Worm (Caenorhabditis elegans) whole organism, L1 larva: Measurements from ENCODE around the gene dod-21.

ENCODE experiments used
- hlh-17 ChIP-seq: fragments of 200-800 bp; sonication (Bioruptor generic); optimal IDR thresholded peaks from 2 replicates; lab custom pipeline; 2018; ENCODE audit warnings: missing genetic modification characterization, mild to moderate bottlenecking, missing compliant biosample characterization, moderate library complexity, borderline replicate concordance
- nhr-12 ChIP-seq: sonication (generic microtip); optimal IDR thresholded peaks from 2 replicates; lab custom pipeline; 2017; ENCODE audit warnings: missing biosample characterization, missing genetic modification characterization
- nhr-237 ChIP-seq: fragments of 150-350 bp; optimal IDR thresholded peaks from 2 replicates; lab custom pipeline; 2014; ENCODE audit warnings: missing biosample characterization, missing genetic modification characterization
- nhr-77 ChIP-seq: fragments of 150-350 bp; optimal IDR thresholded peaks from 2 replicates; lab custom pipeline; 2014; ENCODE audit warnings: missing biosample characterization, missing genetic modification characterization
- snpc-4 ChIP-seq: fragments of 150-350 bp; optimal IDR thresholded peaks from 2 replicates; lab custom pipeline; 2014; ENCODE audit warnings: missing biosample characterization, missing genetic modification characterization
- sptf-1 ChIP-seq: fragments of 150-350 bp; optimal IDR thresholded peaks from 2 replicates; lab custom pipeline; 2014; ENCODE audit warnings: missing biosample characterization, missing genetic modification characterization

DNA sequence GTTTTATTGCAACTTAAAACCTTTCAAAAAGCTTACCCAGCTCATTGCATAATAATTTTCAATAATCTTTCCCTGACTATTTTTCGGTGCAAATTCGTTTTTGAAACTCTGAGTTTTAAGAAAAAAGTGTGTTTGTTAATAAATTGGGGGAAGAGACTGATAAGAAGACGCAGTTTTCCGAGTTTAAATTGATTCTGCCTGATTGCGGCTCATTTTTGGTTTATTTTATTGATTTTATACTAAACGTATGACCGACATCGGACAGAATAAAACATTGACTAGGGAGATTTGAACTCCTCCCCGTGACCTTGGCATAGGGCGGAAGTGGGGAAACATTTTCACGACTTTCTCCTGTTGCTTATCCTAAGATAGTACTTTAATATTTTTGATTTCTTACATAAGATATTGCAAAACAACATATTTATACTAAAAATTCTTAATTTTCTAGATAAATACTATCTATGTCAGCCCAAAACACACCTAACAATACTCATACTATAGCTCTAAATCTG, 40.1 kb upstream of the dod-21 start, which contains the start of gene K08D8.7:
- TF ChIP-seq nhr-12 (tag; lab: Kevin White, UChicago) (no peak), sptf-1 (no peak), hlh-17 (GFP tag; lab: Kevin White, UChicago) (no peak), snpc-4 (tag; lab: Kevin White, UChicago) (no peak), nhr-77 (tag; lab: Kevin White, UChicago) (no peak), nhr-237 (tag; lab: Kevin White, UChicago) (no peak)
